Worm (Caenorhabditis elegans): ENCODE results near the gene fbxa-192.

Gene fbxa-192

ce11 chrV:17668531-17668930 lies 18.2 kb upstream of the fbxa-192 start, which contains the start of gene str-89:
TSS of gene str-89 (plus strand) at chrV:17668831.
- TF ChIP-seq set-16 (GFP tag; IDR thresholded peaks at IDR 0.05), result no peak
- no peak for TF ChIP-seq F44E2.7 (GFP tag; IDR thresholded peaks at IDR 0.05)

ce11 chrV:17667676-17668075 lies 17.3 kb upstream of the fbxa-192 start, which contains the start of gene F59A1.12:
TSS of gene F59A1.12 (minus strand) at chrV:17667776.
- TF ChIP-seq daf-19 (GFP tag; conservative IDR thresholded peaks at IDR 0.05) (no peak), fkh-10 (GFP tag; optimal IDR thresholded peaks at IDR 0.05) (no peak), nhr-237 (tag; optimal IDR thresholded peaks at IDR 0.05) (no peak), zip-11 (GFP tag; IDR thresholded peaks at IDR 0.05) (no peak), gei-8 (GFP tag; optimal IDR thresholded peaks at IDR 0.05) (no peak), vab-7 (GFP tag; IDR thresholded peaks at IDR 0.05) (no peak), ctbp-1 (GFP tag; IDR thresholded peaks at IDR 0.05) (no peak), zip-2 (tag; optimal IDR thresholded peaks at IDR 0.05) (no peak), Y48G9A.11 (GFP tag; IDR thresholded peaks at IDR 0.05) (no peak), lin-1 (GFP tag; IDR thresholded peaks at IDR 0.05) (no peak), ZK337.2 (GFP tag; IDR thresholded peaks at IDR 0.05) (no peak)

ce11 chrV:17665906-17666305 lies 15.6 kb upstream of the fbxa-192 start, which contains the start of gene F59A1.11:
TSS of gene F59A1.11 (minus strand) at chrV:17666006.
- TF ChIP-seq T20F7.1 (GFP tag; optimal IDR thresholded peaks at IDR 0.05) (no peak), Y5F2A.4 (GFP tag; optimal IDR thresholded peaks at IDR 0.05) (no peak), nhr-41 (GFP tag; IDR thresholded peaks at IDR 0.05) (no peak)

ce11 chrV:17664367-17664766 lies 14.0 kb upstream of the fbxa-192 start:
- TF ChIP-seq vab-7 (GFP tag; IDR thresholded peaks at IDR 0.05) (0 out of 2 replicates have a peak, but pooled peaks have one; percentile 29), hmg-1.1 (GFP tag; IDR thresholded peaks at IDR 0.05) (no peak), aha-1 (tag) (peak; percentile 3), set-16 (GFP tag; IDR thresholded peaks at IDR 0.05) (peak; percentile 69), Y48G9A.11 (GFP tag; IDR thresholded peaks at IDR 0.05) (0 out of 2 replicates have a peak, but pooled peaks have one; percentile 39)

- TF ChIP-seq rbr-2 (tag; optimal IDR thresholded peaks at IDR 0.05) (no peak), nhr-76 (tag; optimal IDR thresholded peaks at IDR 0.05) (no peak), daf-16 (GFP tag; optimal IDR thresholded peaks at IDR 0.05) (no peak), daf-16 (tag; optimal IDR thresholded peaks at IDR 0.05) (peak; percentile 92), Y75B8A.6 (GFP tag; IDR thresholded peaks at IDR 0.05) (no peak), zag-1 (tag; optimal IDR thresholded peaks at IDR 0.05) (no peak), mep-1 (tag; optimal IDR thresholded peaks at IDR 0.05) (no peak), snpc-4 (tag; optimal IDR thresholded peaks at IDR 0.05) (no peak), nhr-42 (GFP tag; IDR thresholded peaks at IDR 0.05) (no peak), daf-8 (GFP tag; IDR thresholded peaks at IDR 0.05) (no peak), jun-1 (tag; optimal IDR thresholded peaks at IDR 0.05) (no peak), nhr-28 (tag; optimal IDR thresholded peaks at IDR 0.05) (peak; percentile 58), pqm-1 (tag; optimal IDR thresholded peaks at IDR 0.05) (peak; percentile 82), zip-11 (GFP tag; IDR thresholded peaks at IDR 0.05) (no peak), lim-7 (GFP tag; IDR thresholded peaks at IDR 0.05) (no peak), ZK546.5 (tag; optimal IDR thresholded peaks at IDR 0.05) (no peak), php-3 (GFP tag; IDR thresholded peaks at IDR 0.05) (peak; percentile 65; the same call in 1 of the 2 replicates), dpl-1 (GFP tag; optimal IDR thresholded peaks at IDR 0.05) (no peak), lir-3 (tag; optimal IDR thresholded peaks at IDR 0.05) (no peak), lin-39 (tag; optimal IDR thresholded peaks at IDR 0.05) (no peak), duxl-1 (tag; optimal IDR thresholded peaks at IDR 0.05; ENCODE audit: poor library complexity) (no peak), mxl-2 (GFP tag; conservative IDR thresholded peaks at IDR 0.05) (no peak), ZK337.2 (GFP tag; IDR thresholded peaks at IDR 0.05) (no peak), hlh-11 (tag; optimal IDR thresholded peaks at IDR 0.05) (peak; percentile 57), ceh-44 (GFP tag; IDR thresholded peaks at IDR 0.05) (no peak), tra-1 (GFP tag; IDR thresholded peaks at IDR 0.05) (0 out of 2 replicates have a peak, but pooled peaks have one; percentile 34), dmd-6 (GFP tag; IDR thresholded peaks at IDR 0.05) (peak; percentile 86), T20F7.1 (GFP tag; optimal IDR thresholded peaks at IDR 0.05) (no peak), F26F4.8 (GFP tag; conservative IDR thresholded peaks at IDR 0.05) (no peak), aly-2 (tag; optimal IDR thresholded peaks at IDR 0.05) (no peak), aha-1 (tag) (peak; percentile 40)
Observed at ce11 chrV:17662260-17662659, 11.9 kb upstream of the fbxa-192 start.
